Fruit fly (Drosophila melanogaster): ENCODE data around the gene Krn.
A peak's percentile ranks its signal among the peaks of the same experiment; 100 is the strongest.

DNA sequence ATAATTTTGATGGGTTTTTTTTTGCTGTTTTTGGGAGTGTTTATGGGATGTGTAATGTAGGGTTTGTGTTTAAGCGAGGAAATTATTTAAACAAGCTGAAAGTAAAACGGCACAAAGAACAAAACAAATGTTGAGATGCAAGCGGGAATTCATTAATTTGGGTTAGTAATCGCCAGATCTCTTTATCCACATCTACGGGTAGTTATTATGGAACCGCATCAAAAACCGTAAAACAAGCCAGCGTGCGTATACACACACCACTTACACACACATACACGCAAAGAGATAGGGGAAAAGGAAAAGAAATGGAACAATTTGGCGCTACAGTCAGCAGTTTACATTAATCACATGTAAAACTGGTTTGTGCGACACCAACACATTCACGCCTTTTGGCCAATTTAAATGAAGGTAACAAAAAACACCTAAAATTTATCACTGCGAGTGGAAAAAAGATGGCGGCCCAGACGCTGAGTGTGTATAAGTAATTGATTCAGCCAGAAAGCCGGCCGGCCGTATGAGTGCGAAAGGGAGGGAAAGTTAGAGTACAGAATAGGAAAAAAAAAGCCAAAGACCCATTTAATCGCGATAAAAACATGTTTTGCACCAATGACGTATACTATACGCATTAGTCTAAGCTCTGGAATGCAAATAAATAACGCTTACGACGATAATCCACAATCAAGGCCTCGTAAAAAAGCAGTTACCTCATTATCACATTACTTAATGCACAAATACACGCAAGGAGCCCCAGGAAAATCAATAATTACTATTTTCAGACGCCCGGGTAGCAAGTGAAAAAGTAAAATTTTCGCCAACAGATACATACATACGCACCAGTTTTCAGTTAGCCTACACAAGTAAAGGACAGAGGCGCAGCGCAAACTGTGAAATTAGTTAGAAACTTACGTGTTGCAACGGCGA lies 9.8 kb downstream of the Krn start:
- peak; percentile 29 for TF ChIP-seq CG6854 (GFP tag; optimal IDR thresholded peaks at IDR 0.05)
- TF ChIP-seq Hr4 (GFP tag; optimal IDR thresholded peaks at IDR 0.05) = no peak
- TF ChIP-seq CG11902 (GFP tag; optimal IDR thresholded peaks at IDR 0.05) = no peak
- TF ChIP-seq CG1621 (tag; optimal IDR thresholded peaks at IDR 0.05) = peak; percentile 77
- no peak for TF ChIP-seq fd59A (GFP tag; optimal IDR thresholded peaks at IDR 0.05)
- no peak for TF ChIP-seq Hr38 (GFP tag; optimal IDR thresholded peaks at IDR 0.05)
- no peak for TF ChIP-seq fd85E (GFP tag; optimal IDR thresholded peaks at IDR 0.05)
